Worm (Caenorhabditis elegans) whole organism, late embryonic: ENCODE results near the gene drd-1.

Source experiments
- C38D4.7 ChIP-seq: fragments of 200-800 bp; sonication (Bioruptor generic); optimal IDR thresholded peaks from 2 replicates; lab custom pipeline; 2018; ENCODE audit warnings: mild to moderate bottlenecking, missing genetic modification characterization, moderate library complexity, missing compliant biosample characterization
- K09A11.1 ChIP-seq: sonication (generic microtip); optimal IDR thresholded peaks from 2 replicates; lab custom pipeline; 2017; ENCODE audit warnings: antibody characterized with exemption, mild to moderate bottlenecking, missing genetic modification characterization, missing compliant biosample characterization; ENCODE audit not compliant: insufficient read depth
- T23F11.4 ChIP-seq: fragments of 200-800 bp; sonication (Bioruptor generic); optimal IDR thresholded peaks from 2 replicates; lab custom pipeline; 2018; ENCODE audit warnings: mild to moderate bottlenecking, missing genetic modification characterization, missing compliant biosample characterization
- ahr-1 ChIP-seq: sonication (generic microtip); optimal IDR thresholded peaks from 2 replicates; lab custom pipeline; 2016; ENCODE audit warnings: missing genetic modification characterization, missing compliant biosample characterization
- ama-1 ChIP-seq: fragments of 150-350 bp; optimal IDR thresholded peaks from 2 replicates; lab custom pipeline; 2014
- ceh-14 ChIP-seq: sonication (generic microtip); optimal IDR thresholded peaks from 2 replicates; lab custom pipeline; 2016; ENCODE audit warnings: missing genotype, missing genetic modification characterization, missing compliant biosample characterization
- ceh-19 ChIP-seq: fragments of 200-800 bp; sonication (Bioruptor generic); optimal IDR thresholded peaks from 2 replicates; lab custom pipeline; 2018; ENCODE audit warnings: mild to moderate bottlenecking, missing genetic modification characterization, missing compliant biosample characterization
- ceh-2 ChIP-seq: sonication (generic microtip); optimal IDR thresholded peaks from 2 replicates; lab custom pipeline; 2016; ENCODE audit warnings: missing genotype, missing genetic modification characterization, missing compliant biosample characterization
- ceh-22 ChIP-seq: sonication (generic microtip); optimal IDR thresholded peaks from 2 replicates; lab custom pipeline; 2017; ENCODE audit warnings: missing biosample characterization, missing genetic modification characterization
- ceh-30 ChIP-seq: fragments of 150-350 bp; optimal IDR thresholded peaks from 2 replicates; lab custom pipeline; 2014; ENCODE audit warnings: missing biosample characterization, missing genetic modification characterization
- ceh-31 ChIP-seq: sonication (generic microtip); optimal IDR thresholded peaks from 2 replicates; lab custom pipeline; 2016; ENCODE audit warnings: missing genetic modification characterization, missing compliant biosample characterization
- ceh-34 ChIP-seq: sonication (generic microtip); optimal IDR thresholded peaks from 2 replicates; lab custom pipeline; 2016; ENCODE audit warnings: mild to moderate bottlenecking, missing genetic modification characterization, missing compliant biosample characterization
- ceh-48 ChIP-seq: sonication (generic microtip); optimal IDR thresholded peaks from 2 replicates; lab custom pipeline; 2016; ENCODE audit warnings: missing genetic modification characterization, inconsistent platforms, missing compliant biosample characterization
- ceh-6 ChIP-seq: fragments of 200-800 bp; sonication (Bioruptor generic); optimal IDR thresholded peaks from 2 replicates; lab custom pipeline; 2018; ENCODE audit warnings: mild to moderate bottlenecking, missing genetic modification characterization, missing compliant biosample characterization
- ceh-9 ChIP-seq: sonication (generic microtip); optimal IDR thresholded peaks from 2 replicates; lab custom pipeline; 2016; ENCODE audit warnings: mild to moderate bottlenecking, missing genetic modification characterization, inconsistent platforms, missing compliant biosample characterization
- che-1 ChIP-seq: sonication (generic microtip); optimal IDR thresholded peaks from 2 replicates; lab custom pipeline; 2016; ENCODE audit warnings: mild to moderate bottlenecking, missing genetic modification characterization, missing compliant biosample characterization
- dmd-4 ChIP-seq: sonication (generic microtip); optimal IDR thresholded peaks from 2 replicates; lab custom pipeline; 2016; ENCODE audit warnings: borderline replicate concordance, missing genetic modification characterization, missing compliant biosample characterization
- elt-4 ChIP-seq: sonication (generic microtip); optimal IDR thresholded peaks from 2 replicates; lab custom pipeline; 2016; ENCODE audit warnings: missing genetic modification characterization, missing compliant biosample characterization
- eyg-1 ChIP-seq: sonication (generic microtip); optimal IDR thresholded peaks from 2 replicates; lab custom pipeline; 2016; ENCODE audit warnings: missing genotype, missing genetic modification characterization, missing compliant biosample characterization
- fkh-10 ChIP-seq: fragments of 150-350 bp; optimal IDR thresholded peaks from 2 replicates; lab custom pipeline; 2014; ENCODE audit warnings: missing biosample characterization, missing genetic modification reagents, missing genetic modification characterization
- fkh-6 ChIP-seq: sonication (generic microtip); optimal IDR thresholded peaks from 2 replicates; lab custom pipeline; 2016; ENCODE audit warnings: missing genetic modification characterization, missing compliant biosample characterization
- gmeb-2 ChIP-seq: sonication (generic microtip); optimal IDR thresholded peaks from 2 replicates; lab custom pipeline; 2016; ENCODE audit warnings: missing genetic modification characterization, inconsistent platforms, missing compliant biosample characterization
- hlh-13 ChIP-seq: fragments of 200-800 bp; sonication (Bioruptor generic); optimal IDR thresholded peaks from 2 replicates; lab custom pipeline; 2018; ENCODE audit warnings: mild to moderate bottlenecking, missing genetic modification characterization, missing compliant biosample characterization
- hlh-15 ChIP-seq: sonication (generic microtip); optimal IDR thresholded peaks from 2 replicates; lab custom pipeline; 2016; ENCODE audit warnings: missing genetic modification characterization, missing compliant biosample characterization
- hlh-30 ChIP-seq: sonication (generic microtip); optimal IDR thresholded peaks from 2 replicates; lab custom pipeline; 2017; ENCODE audit warnings: antibody characterized with exemption, missing genetic modification characterization, missing compliant biosample characterization; ENCODE audit not compliant: insufficient read depth
- hlh-8 ChIP-seq: sonication (generic microtip); optimal IDR thresholded peaks from 2 replicates; lab custom pipeline; 2016; ENCODE audit warnings: missing genotype, missing genetic modification characterization, missing compliant biosample characterization
- lin-11 ChIP-seq: fragments of 200-800 bp; sonication (Bioruptor generic); optimal IDR thresholded peaks from 2 replicates; lab custom pipeline; 2018; ENCODE audit warnings: mild to moderate bottlenecking, missing genetic modification characterization, missing compliant biosample characterization
- madf-2 ChIP-seq: sonication (generic microtip); optimal IDR thresholded peaks from 2 replicates; lab custom pipeline; 2017; ENCODE audit warnings: missing genetic modification characterization, missing compliant biosample characterization
- mec-3 ChIP-seq: sonication (generic microtip); optimal IDR thresholded peaks from 2 replicates; lab custom pipeline; 2016; ENCODE audit warnings: borderline replicate concordance, missing genetic modification characterization, missing compliant biosample characterization
- nfya-1 ChIP-seq: sonication (generic microtip); optimal IDR thresholded peaks from 2 replicates; lab custom pipeline; 2017; ENCODE audit warnings: missing genetic modification characterization, mild to moderate bottlenecking, missing compliant biosample characterization, antibody characterized with exemption, moderate library complexity
- npax-4 ChIP-seq: sonication (generic microtip); optimal IDR thresholded peaks from 2 replicates; lab custom pipeline; 2016; ENCODE audit warnings: missing genetic modification characterization, missing compliant biosample characterization
- odd-2 ChIP-seq: sonication (generic microtip); optimal IDR thresholded peaks from 2 replicates; lab custom pipeline; 2017; ENCODE audit warnings: antibody characterized with exemption, mild to moderate bottlenecking, missing genetic modification characterization, missing compliant biosample characterization
- pag-3 ChIP-seq: sonication (generic microtip); optimal IDR thresholded peaks from 2 replicates; lab custom pipeline; 2016; ENCODE audit warnings: missing compliant biosample characterization, missing genetic modification characterization, borderline replicate concordance
- pax-1 ChIP-seq: fragments of 150-350 bp; optimal IDR thresholded peaks from 2 replicates; lab custom pipeline; 2014; ENCODE audit warnings: missing biosample characterization, missing genetic modification characterization
- pha-2 ChIP-seq: sonication (generic microtip); optimal IDR thresholded peaks from 2 replicates; lab custom pipeline; 2017; ENCODE audit warnings: mild to moderate bottlenecking, missing genetic modification characterization, missing compliant biosample characterization
- pros-1 ChIP-seq: fragments of 150-350 bp; optimal IDR thresholded peaks from 2 replicates; lab custom pipeline; 2014; ENCODE audit warnings: missing biosample characterization, missing genetic modification reagents, missing genetic modification characterization
- ref-2 ChIP-seq: sonication (generic microtip); optimal IDR thresholded peaks from 2 replicates; lab custom pipeline; 2016; ENCODE audit warnings: missing genetic modification characterization, missing compliant biosample characterization
- rnt-1 ChIP-seq: sonication (generic microtip); optimal IDR thresholded peaks from 2 replicates; lab custom pipeline; 2016; ENCODE audit warnings: missing genetic modification characterization, missing compliant biosample characterization
- sdc-2 ChIP-seq: sonication (generic microtip); optimal IDR thresholded peaks from 2 replicates; lab custom pipeline; 2016; ENCODE audit warnings: missing genotype, missing genetic modification characterization, missing compliant biosample characterization
- tbx-2 ChIP-seq: sonication (generic microtip); optimal IDR thresholded peaks from 2 replicates; lab custom pipeline; 2016; ENCODE audit warnings: missing genetic modification characterization, missing compliant biosample characterization
- ttx-3 ChIP-seq: sonication (generic microtip); optimal IDR thresholded peaks from 2 replicates; lab custom pipeline; 2016; ENCODE audit warnings: missing genetic modification reagents, missing genetic modification characterization, missing compliant biosample characterization
- unc-86 ChIP-seq: sonication (generic microtip); optimal IDR thresholded peaks from 2 replicates; lab custom pipeline; 2016; ENCODE audit warnings: missing genetic modification characterization, missing compliant biosample characterization
- ztf-16 ChIP-seq: sonication (generic microtip); optimal IDR thresholded peaks from 2 replicates; lab custom pipeline; 2017; ENCODE audit warnings: missing genetic modification characterization, missing compliant biosample characterization

Gene drd-1

DNA sequence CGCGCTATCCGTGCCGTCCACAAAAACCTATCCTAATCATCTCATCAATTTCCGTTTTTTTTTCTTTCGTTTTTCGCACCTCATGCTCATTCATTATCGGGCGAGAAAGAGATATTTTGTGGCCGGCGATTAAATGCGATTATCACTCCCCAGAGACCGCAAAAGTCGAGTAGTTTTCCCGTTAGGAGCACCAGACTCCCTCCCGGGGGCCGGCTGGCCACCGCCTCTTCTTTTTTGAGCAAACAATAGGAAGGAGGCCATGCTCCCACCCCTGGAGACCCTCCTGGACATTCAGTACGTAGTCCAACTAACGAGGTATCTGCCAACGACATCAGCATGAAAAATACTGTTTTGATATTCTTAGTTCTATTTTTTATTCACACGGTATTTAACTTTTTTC is 27.4 kb upstream of the drd-1 start, which contains the start of gene M195.2:
M195.2 (plus strand) TSS at position 301 of the 400 bp plus-strand sequence.
- TF ChIP-seq mec-3 (tag; lab: Kevin White, UChicago) (no peak), ceh-2 (tag; lab: Kevin White, UChicago) (no peak), unc-86 (no peak), ceh-30 (tag; lab: Kevin White, UChicago) (no peak), sdc-2 (tag; lab: Kevin White, UChicago) (no peak), ceh-9 (no peak), ama-1 (lab: Kevin White, UChicago) (no peak), fkh-10 (GFP tag; lab: Kevin White, UChicago) (no peak)

DNA sequence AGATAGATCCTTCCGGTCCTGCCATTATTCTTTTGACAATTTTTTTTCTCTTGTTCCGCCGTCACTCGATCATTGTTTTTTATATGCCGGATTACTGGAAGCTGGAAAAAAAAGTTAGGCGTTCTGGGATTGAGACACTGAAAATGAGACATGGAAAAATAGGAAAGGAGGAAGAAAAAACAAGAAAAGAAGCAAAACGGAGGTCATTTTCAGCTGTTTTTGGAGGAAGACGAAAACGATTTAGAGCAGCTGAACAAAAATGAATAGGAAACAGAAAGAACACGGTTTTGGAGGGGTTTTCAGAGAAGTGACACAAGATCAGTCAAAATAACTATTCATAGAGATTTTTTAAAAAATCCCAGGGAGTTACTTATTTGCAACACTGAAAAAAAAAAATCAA is 18.8 kb upstream of the drd-1 start, which contains the start of gene amt-3:
amt-3 (minus strand) TSS at position 101 of the 400 bp plus-strand sequence.
- no peak for TF ChIP-seq ama-1 (lab: Kevin White, UChicago)
- TF ChIP-seq ztf-16 (tag; lab: Kevin White, UChicago): no peak
- TF ChIP-seq ceh-22 (tag; lab: Kevin White, UChicago): no peak
- no peak for TF ChIP-seq ceh-19 (GFP tag; lab: Kevin White, UChicago)
- TF ChIP-seq unc-86: no peak
- TF ChIP-seq K09A11.1 (tag; lab: Kevin White, UChicago): no peak
- TF ChIP-seq npax-4 (tag; lab: Kevin White, UChicago): no peak
- TF ChIP-seq ceh-48 (tag; lab: Kevin White, UChicago): no peak
- TF ChIP-seq ceh-34 (tag; lab: Kevin White, UChicago): no peak
- no peak for TF ChIP-seq odd-2

DNA sequence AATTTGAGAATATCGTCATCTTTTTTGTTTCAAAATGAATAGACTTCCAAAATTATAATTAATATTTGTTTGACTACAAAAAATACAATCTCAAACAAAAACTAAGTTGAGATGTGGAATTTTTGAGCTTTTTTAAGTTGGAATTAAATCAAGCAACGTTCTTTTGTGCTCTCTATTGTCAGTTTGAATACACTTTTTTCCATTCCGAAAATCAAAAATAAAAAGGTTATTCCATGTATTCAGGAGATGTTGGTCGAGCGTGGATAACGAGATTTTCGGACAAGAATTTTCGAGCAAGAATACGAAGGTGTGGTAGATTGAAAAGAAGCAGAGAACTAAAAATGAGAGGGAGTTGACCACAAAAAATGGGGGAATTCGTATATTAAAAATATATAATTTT is 17.7 kb upstream of the drd-1 start:
- TF ChIP-seq ceh-22 (tag; lab: Kevin White, UChicago) (no peak), ceh-6 (GFP tag; lab: Kevin White, UChicago) (no peak), C38D4.7 (no peak), T23F11.4 (GFP tag; lab: Kevin White, UChicago) (no peak), pha-2 (tag; lab: Kevin White, UChicago) (no peak), ref-2 (tag; lab: Kevin White, UChicago) (no peak), nfya-1 (tag; lab: Kevin White, UChicago) (no peak), eyg-1 (no peak), mec-3 (tag; lab: Kevin White, UChicago) (no peak)

DNA sequence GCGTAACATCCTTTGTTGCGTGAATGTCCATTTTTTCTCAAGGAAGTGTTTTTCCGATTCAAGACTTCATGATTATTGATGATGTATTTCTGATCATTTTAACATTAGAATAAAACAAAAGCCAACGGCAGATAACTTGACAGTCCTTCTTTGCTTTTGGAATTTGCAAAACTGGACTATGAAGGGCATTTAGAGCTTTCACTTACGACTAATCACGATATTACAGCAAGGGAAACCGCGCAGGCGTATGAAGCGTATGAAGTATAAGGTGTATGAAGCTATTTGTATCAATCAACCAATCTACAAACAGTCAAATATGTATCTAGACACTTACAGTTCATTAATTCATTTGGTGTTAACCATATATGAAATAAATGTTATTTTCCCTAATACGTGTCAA is 10.1 kb upstream of the drd-1 start:
- TF ChIP-seq pag-3 (tag; lab: Kevin White, UChicago) (no peak), madf-2 (tag; lab: Kevin White, UChicago) (no peak), fkh-6 (tag; lab: Kevin White, UChicago) (no peak), dmd-4 (tag; lab: Kevin White, UChicago) (no peak), ahr-1 (tag; lab: Kevin White, UChicago) (no peak), che-1 (tag; lab: Kevin White, UChicago) (no peak), ceh-2 (tag; lab: Kevin White, UChicago) (no peak), lin-11 (no peak), ceh-14 (tag; lab: Kevin White, UChicago) (no peak), hlh-15 (no peak)

DNA sequence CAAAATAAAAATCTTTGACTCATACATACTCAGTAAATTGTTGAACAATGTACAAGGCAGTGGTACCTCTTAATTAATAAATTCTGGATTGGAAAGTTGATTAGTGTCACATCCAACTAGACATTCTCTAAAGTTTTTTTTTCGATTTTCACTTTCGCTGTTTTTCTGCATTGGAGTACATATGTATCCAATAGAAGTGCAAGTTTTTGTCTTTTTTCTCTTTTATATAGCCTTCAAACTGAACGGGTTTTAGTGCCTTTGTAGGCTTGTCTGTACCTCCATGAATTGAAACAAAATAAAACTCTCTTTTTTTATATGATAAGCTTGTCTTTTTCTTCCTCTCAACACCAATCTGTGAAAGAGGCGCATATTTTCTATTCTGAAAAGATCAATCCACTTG is 7.7 kb upstream of the drd-1 start:
- no peak for TF ChIP-seq pag-3 (tag; lab: Kevin White, UChicago)
- TF ChIP-seq T23F11.4 (GFP tag; lab: Kevin White, UChicago): no peak
- TF ChIP-seq rnt-1 (tag; lab: Kevin White, UChicago): no peak
- no peak for TF ChIP-seq npax-4 (tag; lab: Kevin White, UChicago)
- no peak for TF ChIP-seq madf-2 (tag; lab: Kevin White, UChicago)
- no peak for TF ChIP-seq gmeb-2 (tag; lab: Kevin White, UChicago)
- no peak for TF ChIP-seq mec-3 (tag; lab: Kevin White, UChicago)
- no peak for TF ChIP-seq elt-4 (tag; lab: Kevin White, UChicago)
- no peak for TF ChIP-seq pros-1 (tag; lab: Kevin White, UChicago)
- no peak for TF ChIP-seq pax-1 (tag; lab: Kevin White, UChicago)
- no peak for TF ChIP-seq tbx-2
- TF ChIP-seq ceh-31 (tag; lab: Kevin White, UChicago): no peak
- TF ChIP-seq hlh-13 (GFP tag; lab: Kevin White, UChicago): no peak
- TF ChIP-seq hlh-8 (tag; lab: Kevin White, UChicago): no peak
- no peak for TF ChIP-seq ttx-3 (tag; lab: Kevin White, UChicago)
- no peak for TF ChIP-seq eyg-1
- no peak for TF ChIP-seq hlh-30
